Worm (Caenorhabditis elegans) whole organism, midembryonic: ENCODE data around the gene F59B2.13.

Source experiments
- cog-1 ChIP-seq: sonication (generic microtip); optimal IDR thresholded peaks from 2 replicates; lab custom pipeline; 2016; ENCODE audit warnings: missing genetic modification characterization, missing compliant biosample characterization
- flt-1 ChIP-seq: fragments of 200-800 bp; sonication (Bioruptor generic); IDR thresholded peaks from 2 replicates; pipeline ENCODE4 v1.3.6; 2022; ENCODE audit warnings: missing genetic modification characterization, missing compliant biosample characterization
- klf-2 ChIP-seq: fragments of 200-800 bp; sonication (Bioruptor generic); conservative IDR thresholded peaks from 2 replicates; pipeline ENCODE4 v1.3.6; 2022; ENCODE audit warnings: missing genetic modification reagents, missing genetic modification characterization, missing compliant biosample characterization
- med-1 ChIP-seq: sonication (generic microtip); optimal IDR thresholded peaks from 2 replicates; lab custom pipeline; 2017; ENCODE audit warnings: missing genetic modification characterization, mild to moderate bottlenecking, missing compliant biosample characterization, antibody characterized with exemption, missing genetic modification reagents; ENCODE audit not compliant: insufficient read depth
- tab-1 ChIP-seq: fragments of 200-800 bp; sonication (Bioruptor generic); IDR thresholded peaks from 2 replicates; pipeline ENCODE4 v1.3.6; 2022; ENCODE audit warnings: missing genetic modification characterization, missing compliant biosample characterization
- ztf-23 ChIP-seq: fragments of 200-800 bp; sonication (Bioruptor generic); IDR thresholded peaks from 2 replicates; pipeline ENCODE4 v1.3.6; 2022; ENCODE audit warnings: missing genetic modification reagents, missing genetic modification characterization, missing compliant biosample characterization
- ztf-29 ChIP-seq: fragments of 200-800 bp; sonication (Bioruptor generic); IDR thresholded peaks from 2 replicates; pipeline ENCODE4 v1.3.6; 2022; ENCODE audit warnings: missing genetic modification reagents, missing genetic modification characterization, missing compliant biosample characterization

- TF ChIP-seq tab-1 (GFP tag; lab: Robert Waterston, UW) (no peak), flt-1 (no peak), klf-2 (GFP tag; lab: Robert Waterston, UW) (no peak), cog-1 (tag; lab: Kevin White, UChicago) (no peak), med-1 (GFP tag; lab: Kevin White, UChicago) (no peak), ztf-29 (GFP tag; lab: Robert Waterston, UW) (no peak), ztf-23 (GFP tag; lab: Robert Waterston, UW) (no peak)
Observed at ce11 chrIII:8999508-8999907, 27.3 kb downstream of the F59B2.13 start, which contains the start of gene F59B2.3.
